Worm (Caenorhabditis elegans): ENCODE data around the gene E02H4.2.

The E02H4.2 gene

DNA sequence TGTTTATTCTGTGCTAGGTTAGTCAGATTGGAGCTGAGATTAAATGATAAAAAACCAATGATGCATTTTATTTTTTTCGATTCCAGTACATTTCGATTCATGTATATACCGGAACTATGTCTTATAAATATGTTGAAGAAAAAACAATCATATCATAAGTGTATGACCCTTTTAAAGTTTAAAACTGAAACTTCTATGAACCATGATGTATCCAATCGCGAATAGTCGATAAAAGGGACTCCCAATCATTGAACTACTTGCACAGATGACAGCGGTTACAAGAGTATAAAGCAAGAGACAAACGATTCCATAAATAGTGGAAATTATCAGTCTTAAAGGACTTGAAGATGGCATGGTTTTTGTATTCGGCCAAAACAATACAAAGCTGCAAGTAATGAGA is 46.5 kb downstream of the E02H4.2 start, which contains the start of gene srg-37:
Gene srg-37 (minus strand): TSS at position 101 of the 400 bp plus-strand sequence.
- TF ChIP-seq mep-1 (tag; optimal IDR thresholded peaks at IDR 0.05) (no peak), aly-2 (tag; optimal IDR thresholded peaks at IDR 0.05) (no peak), nhr-71 (tag; optimal IDR thresholded peaks at IDR 0.05) (no peak), unc-62 (GFP tag; optimal IDR thresholded peaks at IDR 0.05) (no peak), isw-1 (GFP tag; IDR thresholded peaks at IDR 0.05) (no peak), ces-1 (GFP tag; optimal IDR thresholded peaks at IDR 0.05) (no peak), lin-39 (tag; optimal IDR thresholded peaks at IDR 0.05) (no peak), fkh-10 (GFP tag; optimal IDR thresholded peaks at IDR 0.05) (no peak), ceh-88 (GFP tag; IDR thresholded peaks at IDR 0.05) (no peak), ceh-90 (tag; optimal IDR thresholded peaks at IDR 0.05) (no peak), pax-3 (tag; optimal IDR thresholded peaks at IDR 0.05) (no peak), nhr-11 (tag; optimal IDR thresholded peaks at IDR 0.05) (no peak), nhr-20 (tag; optimal IDR thresholded peaks at IDR 0.05) (no peak), pag-3 (tag; optimal IDR thresholded peaks at IDR 0.05; ENCODE audit: borderline replicate concordance, insufficient read depth) (no peak), ama-1 (optimal IDR thresholded peaks at IDR 0.05) (no peak), efl-3 (GFP tag; optimal IDR thresholded peaks at IDR 0.05) (no peak)

DNA sequence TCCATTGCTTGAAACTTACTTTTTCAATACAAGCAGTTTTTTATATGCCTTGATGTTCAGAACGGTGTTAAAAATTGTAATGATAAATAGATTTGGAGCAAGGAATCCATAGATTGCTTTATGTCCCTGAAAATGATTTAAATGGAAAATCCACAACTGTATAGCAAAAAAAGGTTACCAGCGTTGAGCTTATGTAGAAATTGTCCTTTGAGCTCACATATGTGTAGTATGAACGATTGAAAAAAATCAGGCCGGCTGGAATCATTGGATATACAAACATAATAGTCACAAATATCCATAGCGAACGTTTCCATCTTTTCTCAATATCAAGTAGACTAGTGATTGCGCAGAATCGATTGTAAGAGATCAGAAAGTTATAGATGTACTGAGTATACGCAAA is 47.1 kb downstream of the E02H4.2 start, which contains the start of gene srg-36:
Gene srg-36 (minus strand): TSS at position 101 of the 400 bp plus-strand sequence.
- TF ChIP-seq fkh-4 (tag; optimal IDR thresholded peaks at IDR 0.05; ENCODE audit: borderline replicate concordance) (no peak), ceh-8 (GFP tag; optimal IDR thresholded peaks at IDR 0.05) (no peak), ztf-11 (tag; optimal IDR thresholded peaks at IDR 0.05) (no peak), tlp-1 (tag; optimal IDR thresholded peaks at IDR 0.05) (no peak), efl-1 (optimal IDR thresholded peaks at IDR 0.05) (no peak), efl-1 (GFP tag; optimal IDR thresholded peaks at IDR 0.05 in 1 of 2) (no peak), unc-130 (tag; optimal IDR thresholded peaks at IDR 0.05) (no peak)

DNA sequence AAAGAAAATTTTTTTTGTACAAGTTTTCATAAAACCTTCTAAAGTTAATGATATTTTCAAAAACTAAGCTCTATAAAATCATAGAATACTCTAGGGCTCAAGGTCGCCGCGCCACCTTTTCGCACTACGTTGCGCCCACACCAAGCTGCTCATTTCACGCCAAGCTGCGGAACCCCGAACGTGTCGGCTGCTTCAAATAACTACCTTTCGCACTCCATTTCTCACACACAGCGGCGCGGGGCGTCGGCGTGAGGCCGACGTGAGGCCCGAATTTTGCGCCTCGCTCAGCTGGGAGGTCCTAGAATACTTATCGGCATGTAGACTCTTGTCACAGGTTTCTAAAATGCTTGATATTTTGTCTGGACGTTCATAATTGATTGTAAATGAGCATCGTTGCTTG is 49.4 kb downstream of the E02H4.2 start:
- no peak for TF ChIP-seq zip-4 (GFP tag; optimal IDR thresholded peaks at IDR 0.05)
- TF ChIP-seq efl-1 (optimal IDR thresholded peaks at IDR 0.05): no peak
- no peak for TF ChIP-seq efl-1 (GFP tag; optimal IDR thresholded peaks at IDR 0.05 in 1 of 2)
- TF ChIP-seq Y116A8C.19 (tag; optimal IDR thresholded peaks at IDR 0.05; ENCODE audit: borderline replicate concordance): no peak
- no peak for TF ChIP-seq dsc-1 (tag; optimal IDR thresholded peaks at IDR 0.05)
- no peak for TF ChIP-seq fkh-8 (tag; optimal IDR thresholded peaks at IDR 0.05)
- no peak for TF ChIP-seq ceh-88 (GFP tag; IDR thresholded peaks at IDR 0.05)
- no peak for TF ChIP-seq tbx-2 (tag; optimal IDR thresholded peaks at IDR 0.05)

DNA sequence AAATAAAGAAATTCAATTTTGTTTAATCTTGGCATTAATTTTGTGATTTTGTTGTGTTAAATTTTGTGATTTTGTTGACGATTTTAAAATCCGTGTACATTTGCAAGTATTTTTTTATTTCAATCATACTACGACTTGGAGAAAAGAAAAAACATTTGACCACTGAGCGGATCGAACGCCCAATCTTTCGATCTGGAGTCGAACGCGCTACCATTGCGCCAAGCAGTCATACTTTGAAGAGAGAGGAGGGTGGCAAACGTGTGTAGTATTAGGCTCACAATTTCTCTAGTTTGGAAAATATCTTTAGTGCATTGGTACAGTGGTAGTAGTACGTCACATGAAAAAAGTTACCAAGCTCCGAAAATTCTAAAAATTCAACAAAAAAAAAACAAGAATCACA is 52.7 kb downstream of the E02H4.2 start:
- TF ChIP-seq lir-3 (tag; optimal IDR thresholded peaks at IDR 0.05; ENCODE audit: poor library complexity): no peak
- no peak for TF ChIP-seq Y116A8C.19 (tag; optimal IDR thresholded peaks at IDR 0.05; ENCODE audit: borderline replicate concordance)
- TF ChIP-seq nhr-90 (tag; optimal IDR thresholded peaks at IDR 0.05; ENCODE audit: poor library complexity): peak; percentile 16
- peak; percentile 11 for TF ChIP-seq nhr-20 (tag; optimal IDR thresholded peaks at IDR 0.05)
- TF ChIP-seq pax-3 (tag; optimal IDR thresholded peaks at IDR 0.05): no peak
- TF ChIP-seq irx-1 (tag; optimal IDR thresholded peaks at IDR 0.05): no peak
- TF ChIP-seq sup-37 (GFP tag; optimal IDR thresholded peaks at IDR 0.05): no peak
- no peak for TF ChIP-seq efl-1 (optimal IDR thresholded peaks at IDR 0.05)
- no peak for TF ChIP-seq efl-1 (GFP tag; optimal IDR thresholded peaks at IDR 0.05 in 1 of 2)
- no peak for TF ChIP-seq hlh-17 (GFP tag; optimal IDR thresholded peaks at IDR 0.05; ENCODE audit: borderline replicate concordance)
